Worm (Caenorhabditis elegans) whole organism, L4 larva: ENCODE results near the gene F36D4.4.

ENCODE experiments used
- ZK546.5 ChIP-seq, 2 experiments: sonication (generic microtip); optimal IDR thresholded peaks; 2 replicates each; lab custom pipeline; 2017; ENCODE audit warnings: missing biosample characterization in 2 of 2, missing genetic modification characterization in 2 of 2
- ama-1 ChIP-seq: fragments of 150-350 bp; optimal IDR thresholded peaks from 2 replicates; lab custom pipeline; 2014; ENCODE audit warnings: inconsistent platforms, mixed read lengths
- daf-8 ChIP-seq: fragments of 200-800 bp; sonication (Bioruptor generic); IDR thresholded peaks from 2 replicates; pipeline ENCODE4 v1.3.6; 2022; ENCODE audit warnings: missing genetic modification characterization, missing compliant biosample characterization
- dpl-1 ChIP-seq: fragments of 150-350 bp; optimal IDR thresholded peaks from 2 replicates; lab custom pipeline; 2014; ENCODE audit warnings: missing biosample characterization, missing genetic modification reagents, missing genetic modification characterization
- egl-27 ChIP-seq: sonication (generic microtip); optimal IDR thresholded peaks from 3 replicates; lab custom pipeline; 2017; ENCODE audit warnings: missing biosample characterization, missing genetic modification reagents, missing genetic modification characterization
- lin-39 ChIP-seq: fragments of 150-350 bp; optimal IDR thresholded peaks from 2 replicates; lab custom pipeline; 2014; ENCODE audit warnings: missing biosample characterization, missing genetic modification reagents, missing genetic modification characterization
- nhr-11 ChIP-seq: fragments of 150-350 bp; optimal IDR thresholded peaks from 2 replicates; lab custom pipeline; 2014; ENCODE audit warnings: missing biosample characterization, missing genetic modification characterization
- nhr-48 ChIP-seq: sonication (generic microtip); optimal IDR thresholded peaks from 2 replicates; lab custom pipeline; 2016; ENCODE audit warnings: mild to moderate bottlenecking, missing genetic modification characterization, missing compliant biosample characterization
- nhr-76 ChIP-seq: fragments of 150-350 bp; optimal IDR thresholded peaks from 2 replicates; lab custom pipeline; 2014; ENCODE audit warnings: missing biosample characterization, missing genetic modification characterization
- pha-4 ChIP-seq, 2 experiments: fragments of 150-350 bp in 1 of 2; fragments of 200-800 bp in 1 of 2; sonication (Bioruptor generic) in 1 of 2; IDR thresholded peaks in 1 of 2; optimal IDR thresholded peaks in 1 of 2; 2 replicates each; pipeline versions ENCODE4 v1.3.6 to Lab custom; 2014 to 2022; ENCODE audit warnings: missing genetic modification characterization in 2 of 2, missing genetic modification reagents in 2 of 2, missing biosample characterization in 1 of 2, missing compliant biosample characterization in 1 of 2
- rbr-2 ChIP-seq: sonication (generic microtip); optimal IDR thresholded peaks from 2 replicates; lab custom pipeline; 2016; ENCODE audit warnings: missing genotype, missing genetic modification characterization, missing compliant biosample characterization
- unc-62 ChIP-seq, 3 experiments: fragments of 150-350 bp in 1 of 3; sonication (generic microtip); optimal IDR thresholded peaks in 2 of 3; peaks in 1 of 3; 1 replicate in 1 of 3; 2 replicates in 2 of 3; lab custom pipeline; 2014 to 2017; ENCODE audit warnings: missing biosample characterization in 3 of 3, missing genetic modification characterization in 3 of 3, missing genetic modification reagents in 3 of 3, missing genotype in 1 of 3

ce11 chrV:9427075-9427474 lies 12.7 kb upstream of the F36D4.4 start, which contains the start of gene F36D4.6:
- TF ChIP-seq nhr-48 (tag; lab: Kevin White, UChicago), result no peak
- no peak for TF ChIP-seq unc-62 (GFP tag; optimal IDR thresholded peaks at IDR 0.05 in 1 of 2; lab: Kevin White, UChicago)
- TF ChIP-seq unc-62 (tag; optimal IDR thresholded peaks at IDR 0.05; lab: Kevin White, UChicago), result no peak
- TF ChIP-seq pha-4 (GFP tag; IDR thresholded peaks at IDR 0.05; lab: Robert Waterston, UW), result no peak
- no peak for TF ChIP-seq pha-4 (tag; optimal IDR thresholded peaks at IDR 0.05; lab: Kevin White, UChicago)
- no peak for TF ChIP-seq egl-27
- TF ChIP-seq dpl-1 (GFP tag; lab: Kevin White, UChicago), result no peak
- no peak for TF ChIP-seq lin-39 (tag; lab: Kevin White, UChicago)
- no peak for TF ChIP-seq ZK546.5 (tag; optimal IDR thresholded peaks at IDR 0.05; lab: Kevin White, UChicago)
- no peak for TF ChIP-seq nhr-76 (tag; lab: Kevin White, UChicago)
- TF ChIP-seq rbr-2, result no peak
- no peak for TF ChIP-seq daf-8 (GFP tag; lab: Robert Waterston, UW)
- no peak for TF ChIP-seq nhr-11 (tag; lab: Kevin White, UChicago)
- TF ChIP-seq ama-1, result no peak
